Fruit fly (Drosophila melanogaster): ENCODE results near the gene CG18259.

The CG18259 gene

dm6 chrX:18775839-18776538, 7.3 kb downstream of the CG18259 start (continued):
- peak; percentile 72 for TF ChIP-seq gcm (GFP tag; optimal IDR thresholded peaks at IDR 0.05)
- TF ChIP-seq CG8388 (GFP tag; optimal IDR thresholded peaks at IDR 0.05) = peak; percentile 87
- peak; percentile 76 for TF ChIP-seq CG31441 (GFP tag; IDR thresholded peaks at IDR 0.05)
- no peak for TF ChIP-seq pzg (GFP tag; optimal IDR thresholded peaks at IDR 0.05)
- peak in 1 of 2 experiments; percentile 42 for TF ChIP-seq Hr78 (GFP tag; optimal IDR thresholded peaks at IDR 0.05)
- TF ChIP-seq tio (GFP tag; optimal IDR thresholded peaks at IDR 0.05) = peak; percentile 66
- TF ChIP-seq CG7556 (GFP tag; optimal IDR thresholded peaks at IDR 0.05) = peak; percentile 84
- no peak for TF ChIP-seq CG32772 (GFP tag; IDR thresholded peaks at IDR 0.05)
- peak; percentile 46 for TF ChIP-seq CG15696 (tag; optimal IDR thresholded peaks at IDR 0.05)
- no peak for TF ChIP-seq CG2199 (GFP tag; IDR thresholded peaks at IDR 0.05)
- TF ChIP-seq CG4730 (GFP tag; IDR thresholded peaks at IDR 0.05) = no peak
- no peak for TF ChIP-seq MTF-1 (GFP tag; optimal IDR thresholded peaks at IDR 0.05; ENCODE audit: borderline replicate concordance)
- no peak for TF ChIP-seq NC2β (GFP tag; optimal IDR thresholded peaks at IDR 0.05)
- TF ChIP-seq tll (GFP tag; optimal IDR thresholded peaks at IDR 0.05) = no peak
- TF ChIP-seq az2 (GFP tag; optimal IDR thresholded peaks at IDR 0.05) = peak; percentile 72
- TF ChIP-seq E2f1 (GFP tag; IDR thresholded peaks at IDR 0.05) = no peak
- TF ChIP-seq dmrt11E (tag; optimal IDR thresholded peaks at IDR 0.05) = peak; percentile 89
- no peak for TF ChIP-seq abd-A (tag; optimal IDR thresholded peaks at IDR 0.05)
- TF ChIP-seq Max (GFP tag; optimal IDR thresholded peaks at IDR 0.05) = peak; percentile 13
- peak; percentile 81 for TF ChIP-seq CoRest (tag; optimal IDR thresholded peaks at IDR 0.05)
- TF ChIP-seq zf30C (GFP tag; optimal IDR thresholded peaks at IDR 0.05) = peak; percentile 73
- TF ChIP-seq danr (GFP tag; IDR thresholded peaks at IDR 0.05) = no peak
- TF ChIP-seq CG18476 (GFP tag; optimal IDR thresholded peaks at IDR 0.05) = peak; percentile 13
- TF ChIP-seq cas (GFP tag; IDR thresholded peaks at IDR 0.05) = no peak
- no peak for TF ChIP-seq sens-2 (GFP tag; IDR thresholded peaks at IDR 0.05)
- no peak for TF ChIP-seq disco-r (GFP tag; optimal IDR thresholded peaks at IDR 0.05)
- TF ChIP-seq CG3995 (GFP tag; optimal IDR thresholded peaks at IDR 0.05) = no peak
- TF ChIP-seq Chrac-16 (GFP tag; optimal IDR thresholded peaks at IDR 0.05) = peak; percentile 62
- TF ChIP-seq CG7357 (GFP tag; IDR thresholded peaks at IDR 0.05) = peak; percentile 38; the same call in 1 of the 3 replicates
- no peak for TF ChIP-seq crc (GFP tag; optimal IDR thresholded peaks at IDR 0.05)
- TF ChIP-seq Gsc (GFP tag; IDR thresholded peaks at IDR 0.05) = no peak
- peak; percentile 87 for TF ChIP-seq CG10979 (tag; optimal IDR thresholded peaks at IDR 0.05)
- peak; percentile 62 for TF ChIP-seq CG1602 (GFP tag; optimal IDR thresholded peaks at IDR 0.05)
- TF ChIP-seq CG8944 (GFP tag; optimal IDR thresholded peaks at IDR 0.05) = no peak
- peak; percentile 64 for TF ChIP-seq PHDP (tag; optimal IDR thresholded peaks at IDR 0.05)
- no peak for TF ChIP-seq CG18599 (GFP tag; optimal IDR thresholded peaks at IDR 0.05)
- TF ChIP-seq Hey (tag; optimal IDR thresholded peaks at IDR 0.05) = no peak
- no peak for TF ChIP-seq CG34376 (GFP tag; optimal IDR thresholded peaks at IDR 0.05)
- TF ChIP-seq wor (GFP tag; IDR thresholded peaks at IDR 0.05) = peak; percentile 51
- TF ChIP-seq CG3065 (GFP tag; optimal IDR thresholded peaks at IDR 0.05) = no peak
- no peak for TF ChIP-seq tna (GFP tag; IDR thresholded peaks at IDR 0.05; ENCODE audit: partially characterized antibody)
- TF ChIP-seq CG17612 (GFP tag; IDR thresholded peaks at IDR 0.05) = no peak
- TF ChIP-seq fd64A (GFP tag; optimal IDR thresholded peaks at IDR 0.05) = no peak
- TF ChIP-seq Rfx (GFP tag; IDR thresholded peaks at IDR 0.05) = 0 out of 2 replicates have a peak, but pooled peaks have one; percentile 17
- TF ChIP-seq CG10209 (GFP tag; optimal IDR thresholded peaks at IDR 0.05) = peak; percentile 51
- peak; percentile 28; the same call in 1 of the 2 replicates for TF ChIP-seq CG10366 (GFP tag; IDR thresholded peaks at IDR 0.05)
- TF ChIP-seq fd3F (GFP tag; optimal IDR thresholded peaks at IDR 0.05) = no peak
- TF ChIP-seq CG3847 (GFP tag; IDR thresholded peaks at IDR 0.05) = no peak
- no peak for TF ChIP-seq CG4360 (GFP tag; IDR thresholded peaks at IDR 0.05)

All from whole organism, embryonic.